Worm (Caenorhabditis elegans): ENCODE data around the gene inx-11.

Gene inx-11

DNA sequence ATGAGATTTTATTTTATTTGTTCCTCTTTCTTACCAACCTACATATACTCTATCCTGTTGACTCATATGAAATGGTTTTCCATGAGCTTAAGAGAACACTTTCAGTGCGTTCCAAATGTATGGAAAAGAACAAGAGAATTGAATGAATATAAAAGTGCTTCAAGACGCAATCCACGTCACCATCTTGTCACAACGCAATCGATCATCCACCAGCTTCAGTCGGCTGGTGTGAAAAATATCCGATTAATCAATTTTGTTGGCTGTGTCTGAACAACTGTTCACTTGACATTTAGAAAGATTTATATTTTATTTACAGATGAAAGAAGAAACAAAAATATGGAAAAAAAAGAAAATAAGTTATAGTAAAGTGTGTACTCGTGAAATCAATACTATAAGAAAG, 36.3 kb downstream of the inx-11 start:
- TF ChIP-seq zip-8 (tag; optimal IDR thresholded peaks at IDR 0.05) = no peak
- TF ChIP-seq unc-62 (GFP tag; optimal IDR thresholded peaks at IDR 0.05) = peak; percentile 76
- TF ChIP-seq nhr-237 (tag; optimal IDR thresholded peaks at IDR 0.05) = no peak
- TF ChIP-seq ces-1 (GFP tag; optimal IDR thresholded peaks at IDR 0.05) = no peak
- TF ChIP-seq mab-5 (tag; optimal IDR thresholded peaks at IDR 0.05) = no peak
- TF ChIP-seq drap-1 (GFP tag; optimal IDR thresholded peaks at IDR 0.05) = no peak
- TF ChIP-seq cnd-1 (tag; optimal IDR thresholded peaks at IDR 0.05) = no peak
- peak; percentile 24 for TF ChIP-seq hlh-1 (tag; optimal IDR thresholded peaks at IDR 0.05)
- TF ChIP-seq sptf-1 (tag; optimal IDR thresholded peaks at IDR 0.05) = no peak
- TF ChIP-seq nhr-12 (tag; optimal IDR thresholded peaks at IDR 0.05) = no peak
- no peak for TF ChIP-seq unc-120 (tag; optimal IDR thresholded peaks at IDR 0.05; ENCODE audit: poor library complexity, severe bottlenecking)

ce11 chrV:12525526-12525925, 38.5 kb downstream of the inx-11 start, which contains the start of gene dyf-4:
dyf-4 (minus strand) TSS chrV:12525738.
- peak; percentile 73 for TF ChIP-seq blmp-1 (tag; optimal IDR thresholded peaks at IDR 0.05)
- TF ChIP-seq lsy-2 (tag; optimal IDR thresholded peaks at IDR 0.05) = no peak

DNA sequence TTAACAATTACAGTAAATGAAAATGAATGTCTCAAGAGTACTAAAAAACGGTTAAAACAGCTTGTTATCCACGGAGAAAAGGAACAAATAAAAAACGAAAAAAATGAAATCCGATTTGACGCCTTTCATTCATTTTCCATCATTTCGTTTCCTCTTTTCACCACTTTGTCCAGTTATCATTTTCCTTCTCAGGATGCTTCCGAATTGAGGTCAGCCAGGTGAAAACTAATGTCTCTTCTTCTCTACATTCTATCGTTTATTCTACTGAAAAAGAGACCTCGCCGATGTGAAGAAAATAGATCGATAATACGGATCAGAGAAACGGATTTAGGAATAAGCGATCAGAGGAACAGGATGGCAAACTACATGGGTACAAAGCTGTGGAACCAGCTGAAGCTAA, 39.1 kb downstream of the inx-11 start:
- TF ChIP-seq tbx-8 (GFP tag; optimal IDR thresholded peaks at IDR 0.05) = no peak
- TF ChIP-seq elt-1 (tag; optimal IDR thresholded peaks at IDR 0.05; ENCODE audit: borderline replicate concordance, insufficient read depth) = no peak
- no peak for TF ChIP-seq nhr-237 (tag; optimal IDR thresholded peaks at IDR 0.05)

DNA sequence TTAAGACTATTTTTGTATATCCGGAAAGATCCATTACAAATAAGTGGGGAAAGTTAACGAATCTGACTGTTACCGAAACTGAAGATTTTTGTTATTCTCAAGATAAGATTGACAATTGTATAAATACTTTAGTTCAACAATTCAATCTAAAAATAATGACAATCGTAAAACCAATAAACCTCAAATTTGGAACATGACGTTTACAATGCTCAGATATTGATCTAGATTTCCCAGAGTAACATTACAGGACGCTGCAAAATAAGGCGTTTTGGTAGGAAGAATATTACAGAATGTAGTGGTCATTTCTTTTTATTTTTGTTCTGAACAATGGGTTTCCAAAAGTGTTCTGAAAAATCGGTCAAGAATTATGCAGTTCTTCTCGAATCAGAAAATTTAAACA, 39.7 kb downstream of the inx-11 start, which contains the start of gene F45D3.1:
TSS of gene F45D3.1 (plus strand) at position 301 of the 400 bp plus-strand sequence.
- TF ChIP-seq lin-32 (GFP tag; optimal IDR thresholded peaks at IDR 0.05) = no peak
- no peak for TF ChIP-seq nhr-237 (tag; optimal IDR thresholded peaks at IDR 0.05)
- no peak for TF ChIP-seq ceh-43 (GFP tag; optimal IDR thresholded peaks at IDR 0.05)
- TF ChIP-seq sptf-1 (tag; optimal IDR thresholded peaks at IDR 0.05) = no peak
- no peak for TF ChIP-seq snpc-4 (tag; optimal IDR thresholded peaks at IDR 0.05)
- TF ChIP-seq unc-39 (tag; optimal IDR thresholded peaks at IDR 0.05) = no peak
- TF ChIP-seq drap-1 (GFP tag; optimal IDR thresholded peaks at IDR 0.05) = no peak
- TF ChIP-seq sem-2 (GFP tag; optimal IDR thresholded peaks at IDR 0.05) = no peak

DNA sequence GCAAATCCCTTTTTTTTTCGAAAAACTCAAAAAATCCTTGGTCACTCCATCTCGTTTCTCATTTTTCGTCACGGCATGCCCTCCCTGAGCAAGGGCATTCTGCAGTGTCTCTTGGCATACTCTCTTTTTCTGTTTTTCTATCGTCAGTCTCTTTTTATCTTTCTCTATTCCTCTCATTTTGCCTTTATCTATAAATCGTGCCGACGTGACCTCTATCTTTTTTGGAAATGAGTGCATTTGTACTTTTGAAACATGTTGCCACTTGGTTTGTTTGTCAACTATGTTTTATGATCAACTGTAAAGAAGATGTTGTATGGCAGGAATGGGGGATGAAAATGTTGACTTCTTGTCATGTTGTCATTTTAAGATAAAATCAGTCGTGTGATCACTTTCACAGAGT, 41.9 kb downstream of the inx-11 start:
- TF ChIP-seq cnd-1 (tag; optimal IDR thresholded peaks at IDR 0.05) (no peak), drap-1 (GFP tag; optimal IDR thresholded peaks at IDR 0.05) (no peak), hlh-1 (tag; optimal IDR thresholded peaks at IDR 0.05) (no peak), lin-32 (GFP tag; optimal IDR thresholded peaks at IDR 0.05) (no peak), blmp-1 (tag; optimal IDR thresholded peaks at IDR 0.05) (no peak), lsy-2 (tag; optimal IDR thresholded peaks at IDR 0.05) (no peak), lin-13 (tag; optimal IDR thresholded peaks at IDR 0.05) (no peak), nhr-12 (tag; optimal IDR thresholded peaks at IDR 0.05) (no peak), ceh-43 (GFP tag; optimal IDR thresholded peaks at IDR 0.05) (no peak), ceh-39 (tag; optimal IDR thresholded peaks at IDR 0.05) (no peak), ztf-11 (tag; optimal IDR thresholded peaks at IDR 0.05) (no peak), ham-2 (GFP tag; optimal IDR thresholded peaks at IDR 0.05) (no peak)

ce11 chrV:12530129-12530528, 43.1 kb downstream of the inx-11 start:
- TF ChIP-seq zip-8 (tag; optimal IDR thresholded peaks at IDR 0.05) (no peak), lsy-2 (tag; optimal IDR thresholded peaks at IDR 0.05) (no peak), tbx-8 (GFP tag; optimal IDR thresholded peaks at IDR 0.05) (no peak), drap-1 (GFP tag; optimal IDR thresholded peaks at IDR 0.05) (no peak), unc-62 (GFP tag; optimal IDR thresholded peaks at IDR 0.05) (no peak), nhr-2 (tag; optimal IDR thresholded peaks at IDR 0.05) (no peak), hlh-1 (tag; optimal IDR thresholded peaks at IDR 0.05) (no peak)

DNA sequence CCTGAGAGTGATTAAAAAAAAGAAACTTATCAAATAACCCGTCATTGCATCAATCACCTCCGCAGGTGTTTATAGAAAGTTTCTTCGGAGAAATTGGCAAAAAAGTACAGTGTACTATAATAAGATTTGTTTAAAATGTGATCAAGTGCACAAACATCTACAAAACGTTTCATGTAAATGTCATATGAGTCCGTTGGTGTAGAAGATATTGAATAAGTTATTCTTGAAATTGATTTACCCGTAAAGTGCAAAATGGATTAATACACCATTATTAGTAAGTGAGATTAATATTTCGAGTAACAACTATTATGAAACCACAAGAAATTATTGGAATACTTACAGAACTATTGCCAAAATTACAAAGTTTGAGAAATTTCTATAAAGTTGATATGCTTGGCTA, 44.0 kb downstream of the inx-11 start:
- TF ChIP-seq ces-1 (GFP tag; optimal IDR thresholded peaks at IDR 0.05) (peak; percentile 5), nhr-2 (tag; optimal IDR thresholded peaks at IDR 0.05) (no peak)

DNA sequence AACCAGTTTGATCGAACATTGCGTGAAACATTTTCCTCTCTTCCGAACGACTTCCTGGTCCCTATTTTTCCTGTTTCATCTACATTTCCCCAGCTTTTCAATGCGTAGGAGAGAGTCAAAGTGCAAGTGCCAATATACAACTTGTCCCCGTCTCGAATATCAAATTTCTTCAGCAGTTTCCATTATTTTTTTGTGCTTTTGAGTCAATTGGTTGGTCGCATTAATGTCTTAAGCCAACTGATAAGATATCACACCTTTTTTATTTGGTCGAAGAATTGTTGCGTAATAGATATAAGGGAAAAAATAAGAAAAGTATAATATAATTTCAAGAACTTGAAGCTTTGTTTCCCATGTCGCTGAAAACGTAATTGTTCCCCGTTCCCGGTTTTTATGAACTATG, 45.3 kb downstream of the inx-11 start:
- no peak for TF ChIP-seq hlh-1 (tag; optimal IDR thresholded peaks at IDR 0.05)
- TF ChIP-seq zip-8 (tag; optimal IDR thresholded peaks at IDR 0.05) = peak; percentile 75

All from whole organism, mixed stage, embryonic.